Worm (Caenorhabditis elegans) whole organism, L3 larva: ENCODE data around the gene rml-4.

Source experiments
- ZK546.5 ChIP-seq: sonication (generic microtip); optimal IDR thresholded peaks from 2 replicates; lab custom pipeline; 2017; ENCODE audit warnings: missing biosample characterization, missing genetic modification characterization
- ama-1 ChIP-seq: fragments of 150-350 bp; optimal IDR thresholded peaks from 2 replicates; lab custom pipeline; 2018
- ceh-82 ChIP-seq: fragments of 150-350 bp; optimal IDR thresholded peaks from 2 replicates; lab custom pipeline; 2014; ENCODE audit warnings: missing biosample characterization, missing genetic modification characterization
- ceh-9 ChIP-seq: sonication (generic microtip); optimal IDR thresholded peaks from 2 replicates; lab custom pipeline; 2018; ENCODE audit warnings: missing biosample characterization, missing genetic modification characterization
- elt-2 ChIP-seq: sonication (generic microtip); optimal IDR thresholded peaks from 2 replicates; lab custom pipeline; 2016; ENCODE audit warnings: missing genetic modification reagents, mild to moderate bottlenecking, missing genetic modification characterization, missing compliant biosample characterization
- elt-3 ChIP-seq, 3 experiments: fragments of 150-350 bp in 1 of 3; sonication (generic microtip) in 2 of 3; optimal IDR thresholded peaks; 2 replicates in 2 of 3; 4 replicates in 1 of 3; lab custom pipeline; 2014 to 2017; ENCODE audit warnings: missing biosample characterization in 3 of 3, missing genetic modification characterization in 3 of 3
- eor-1 ChIP-seq, 2 experiments: fragments of 150-350 bp; optimal IDR thresholded peaks; 2 replicates each; lab custom pipeline; 2014 to 2018; ENCODE audit warnings: missing biosample characterization in 2 of 2, missing genetic modification characterization in 2 of 2
- fkh-2 ChIP-seq: fragments of 150-350 bp; optimal IDR thresholded peaks from 2 replicates; lab custom pipeline; 2014; ENCODE audit warnings: missing biosample characterization, missing genetic modification reagents, missing genetic modification characterization
- hmg-11 ChIP-seq: sonication (generic microtip); optimal IDR thresholded peaks from 2 replicates; lab custom pipeline; 2016; ENCODE audit warnings: missing genetic modification characterization, missing compliant biosample characterization
- lin-39 ChIP-seq: fragments of 150-350 bp; optimal IDR thresholded peaks from 2 replicates; lab custom pipeline; 2018; ENCODE audit warnings: missing biosample characterization, missing genetic modification reagents, missing genetic modification characterization
- lsy-12 ChIP-seq: sonication (generic microtip); optimal IDR thresholded peaks from 2 replicates; lab custom pipeline; 2016; ENCODE audit warnings: mild to moderate bottlenecking, missing genetic modification characterization, missing compliant biosample characterization
- nfya-1 ChIP-seq: sonication (generic microtip); optimal IDR thresholded peaks from 2 replicates; lab custom pipeline; 2017; ENCODE audit warnings: missing genetic modification characterization, mild to moderate bottlenecking, missing compliant biosample characterization, antibody characterized with exemption, moderate library complexity; ENCODE audit not compliant: insufficient read depth
- nhr-12 ChIP-seq: fragments of 150-350 bp; optimal IDR thresholded peaks from 2 replicates; lab custom pipeline; 2014; ENCODE audit warnings: missing biosample characterization, missing genetic modification characterization
- nhr-237 ChIP-seq: fragments of 150-350 bp; optimal IDR thresholded peaks from 2 replicates; lab custom pipeline; 2014; ENCODE audit warnings: missing biosample characterization, missing genetic modification characterization
- nhr-67 ChIP-seq: fragments of 150-350 bp; optimal IDR thresholded peaks from 2 replicates; lab custom pipeline; 2014; ENCODE audit warnings: missing biosample characterization, missing genetic modification characterization
- pha-4 ChIP-seq: fragments of 150-350 bp; optimal IDR thresholded peaks from 2 replicates; lab custom pipeline; 2014; ENCODE audit warnings: missing biosample characterization, missing genetic modification reagents, missing genetic modification characterization
- pqm-1 ChIP-seq: fragments of 150-350 bp; optimal IDR thresholded peaks from 2 replicates; lab custom pipeline; 2017; ENCODE audit warnings: missing biosample characterization, missing genetic modification characterization, inconsistent platforms
- skn-1 ChIP-seq: fragments of 150-350 bp; optimal IDR thresholded peaks from 2 replicates; lab custom pipeline; 2014; ENCODE audit warnings: missing biosample characterization, missing genetic modification characterization
- tbx-2 ChIP-seq: sonication (generic microtip); optimal IDR thresholded peaks from 2 replicates; lab custom pipeline; 2016; ENCODE audit warnings: mild to moderate bottlenecking, missing genetic modification characterization, missing compliant biosample characterization
- unc-62 ChIP-seq: fragments of 150-350 bp; sonication (generic microtip); optimal IDR thresholded peaks from 4 replicates; lab custom pipeline; 2014; ENCODE audit warnings: missing biosample characterization, missing genetic modification reagents, missing genetic modification characterization
- zag-1 ChIP-seq: fragments of 150-350 bp; optimal IDR thresholded peaks from 2 replicates; lab custom pipeline; 2014; ENCODE audit warnings: missing biosample characterization, missing genetic modification characterization

The rml-4 gene

DNA sequence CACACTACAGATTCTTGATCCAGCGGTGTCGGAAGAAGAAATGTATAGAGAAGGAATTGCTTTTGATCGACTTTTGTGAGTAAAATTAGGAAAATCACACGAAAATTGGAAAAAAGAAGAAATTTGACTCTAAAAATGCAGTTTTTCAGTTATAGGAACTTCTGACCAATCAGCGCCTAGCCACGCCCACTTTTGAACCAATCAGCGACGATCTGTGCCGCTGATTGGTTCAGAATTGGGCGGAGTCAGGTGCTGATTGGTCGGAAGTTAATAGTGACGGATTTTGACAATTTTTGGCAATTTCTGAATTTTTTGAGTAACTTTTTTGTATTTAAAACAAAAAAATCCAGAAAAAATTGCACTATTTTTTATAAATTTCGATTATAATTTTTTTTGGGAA is 46.6 kb downstream of the rml-4 start:
- TF ChIP-seq eor-1 (tag; optimal IDR thresholded peaks at IDR 0.05; lab: Kevin White, UChicago) (no peak), lsy-12 (no peak), elt-2 (tag; lab: Kevin White, UChicago) (no peak), nfya-1 (tag; lab: Kevin White, UChicago) (peak; percentile 99), lin-39 (tag; lab: Kevin White, UChicago) (no peak)

- TF ChIP-seq ceh-82 (tag; lab: Kevin White, UChicago), result no peak
- no peak for TF ChIP-seq ZK546.5 (tag; lab: Kevin White, UChicago)
- TF ChIP-seq hmg-11 (tag; lab: Kevin White, UChicago), result no peak
- TF ChIP-seq ceh-9 (tag; lab: Kevin White, UChicago), result no peak
- no peak for TF ChIP-seq skn-1 (tag; lab: Kevin White, UChicago)
- no peak for TF ChIP-seq elt-3 (tag; optimal IDR thresholded peaks at IDR 0.05; lab: Kevin White, UChicago)
- TF ChIP-seq nhr-237 (tag; lab: Kevin White, UChicago), result no peak
- no peak for TF ChIP-seq pqm-1 (tag; lab: Kevin White, UChicago)
- no peak for TF ChIP-seq tbx-2 (tag; lab: Kevin White, UChicago)
- no peak for TF ChIP-seq fkh-2 (tag; lab: Kevin White, UChicago)
- TF ChIP-seq nhr-67 (tag; lab: Kevin White, UChicago), result no peak
- TF ChIP-seq pha-4 (tag; lab: Kevin White, UChicago), result no peak
- TF ChIP-seq zag-1 (tag; lab: Kevin White, UChicago), result no peak
- TF ChIP-seq unc-62 (GFP tag; lab: Kevin White, UChicago), result no peak
- no peak for TF ChIP-seq ama-1
- TF ChIP-seq lsy-12, result no peak
- TF ChIP-seq nhr-12, result no peak
These were observed 49.4 kb downstream of the rml-4 start for ce11 chrII:4344317-4344716.
